Worm (Caenorhabditis elegans) whole organism, L4/young adult: ENCODE results near the gene cest-9.1.

Experiments
- W03F9.2 ChIP-seq: fragments of 150-350 bp; optimal IDR thresholded peaks from 2 replicates; lab custom pipeline; 2014; ENCODE audit warnings: missing biosample characterization, missing genetic modification characterization
- him-1 ChIP-seq: sonication (generic microtip); optimal IDR thresholded peaks from 2 replicates; lab custom pipeline; 2016; ENCODE audit warnings: missing genotype, missing genetic modification reagents, missing genetic modification characterization, missing compliant biosample characterization

DNA sequence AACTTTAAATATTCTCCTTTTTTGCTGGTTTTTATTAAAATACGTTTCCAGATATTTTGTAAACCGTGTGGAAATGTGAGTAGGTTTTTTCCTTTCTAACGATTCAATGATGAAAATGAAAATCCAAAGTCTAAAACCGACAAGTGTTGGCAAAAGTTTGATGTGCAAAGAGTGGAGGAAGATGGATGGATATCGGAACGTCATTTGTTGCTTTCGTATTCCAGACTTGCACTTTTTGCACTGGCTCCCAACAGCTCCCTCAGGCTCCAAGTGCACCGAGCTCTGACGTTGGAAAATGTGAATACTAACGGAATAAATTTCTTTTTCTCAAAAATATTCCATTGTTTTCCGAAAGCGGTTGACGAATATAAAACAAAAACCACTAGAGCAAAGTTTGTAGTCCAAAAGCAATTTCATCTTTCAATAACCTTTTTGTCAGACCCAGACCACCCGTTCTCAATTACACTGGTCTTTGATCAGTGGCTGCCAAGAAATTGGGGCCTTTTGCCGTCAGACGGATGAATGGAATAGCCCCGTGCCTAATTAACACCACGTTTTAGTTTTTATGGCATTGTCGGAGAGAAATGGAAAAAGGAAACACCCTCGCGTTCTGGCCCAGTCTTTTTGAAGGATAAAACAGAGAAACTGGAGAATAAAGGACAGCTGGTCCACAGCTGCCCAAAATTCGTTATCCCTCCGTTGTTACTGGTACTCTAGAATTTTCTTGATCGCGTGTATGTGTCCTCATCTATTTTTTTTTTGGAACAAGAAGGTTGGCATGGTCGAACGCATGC lies 43.1 kb upstream of the cest-9.1 start:
- TF ChIP-seq him-1 (tag; lab: Kevin White, UChicago) (no peak), W03F9.2 (no peak)
